Worm (Caenorhabditis elegans) whole organism, dauer: ENCODE data around the gene srh-166.

Source experiments
- unc-62 ChIP-seq: sonication (generic microtip); optimal IDR thresholded peaks from 2 replicates; lab custom pipeline; 2017; ENCODE audit warnings: missing biosample characterization, missing genetic modification reagents, missing genetic modification characterization

srh-166 gene

DNA sequence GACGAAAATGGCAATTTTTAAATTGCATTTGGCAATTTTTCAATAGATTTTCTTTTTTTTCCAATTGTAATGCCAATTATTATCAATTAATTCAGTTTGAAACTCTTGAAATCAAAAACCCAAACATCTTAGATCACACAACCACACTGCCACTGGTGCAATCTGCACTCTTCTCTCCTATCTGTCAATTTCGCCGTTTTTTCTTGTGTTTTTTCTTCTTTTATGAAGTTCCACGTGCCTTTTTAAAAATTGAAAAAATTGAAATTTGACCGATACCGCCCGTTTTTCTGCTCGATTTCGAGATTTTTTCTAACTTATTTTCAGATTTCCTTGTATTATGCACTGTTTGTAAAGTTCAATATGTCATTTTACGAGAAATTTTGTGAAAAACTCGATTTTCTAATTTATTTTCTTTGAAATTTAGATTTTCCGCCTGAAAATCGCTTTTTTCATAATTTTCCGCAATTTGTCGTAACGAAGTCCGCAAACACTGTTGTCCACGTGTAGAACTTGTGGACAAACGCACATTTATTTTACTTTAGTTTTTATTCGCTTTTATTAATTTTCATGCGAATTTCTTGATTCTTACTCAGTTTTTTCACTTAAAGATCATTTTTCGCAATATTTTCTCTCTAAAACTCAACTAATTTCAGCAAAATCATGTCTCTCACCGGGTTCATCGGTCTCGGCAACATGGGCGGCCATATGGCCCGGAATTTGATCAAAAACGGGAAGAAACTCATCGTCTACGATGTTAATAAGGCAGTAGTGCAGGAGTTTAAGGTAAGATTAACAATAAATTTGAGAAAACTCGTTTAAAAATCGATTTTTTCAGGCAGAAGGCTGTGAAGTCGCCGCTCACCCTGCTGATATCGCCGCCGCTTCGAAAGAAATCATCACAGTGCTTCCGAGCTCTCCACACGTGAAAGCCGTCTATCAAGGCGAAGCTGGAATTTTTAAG is 32.1 kb downstream of the srh-166 start, which contains the start of gene B0250.5:
TSS of gene B0250.5 (plus strand) at position 654 of the 961 bp plus-strand sequence.
- no peak for TF ChIP-seq unc-62 (GFP tag; lab: Kevin White, UChicago)

DNA sequence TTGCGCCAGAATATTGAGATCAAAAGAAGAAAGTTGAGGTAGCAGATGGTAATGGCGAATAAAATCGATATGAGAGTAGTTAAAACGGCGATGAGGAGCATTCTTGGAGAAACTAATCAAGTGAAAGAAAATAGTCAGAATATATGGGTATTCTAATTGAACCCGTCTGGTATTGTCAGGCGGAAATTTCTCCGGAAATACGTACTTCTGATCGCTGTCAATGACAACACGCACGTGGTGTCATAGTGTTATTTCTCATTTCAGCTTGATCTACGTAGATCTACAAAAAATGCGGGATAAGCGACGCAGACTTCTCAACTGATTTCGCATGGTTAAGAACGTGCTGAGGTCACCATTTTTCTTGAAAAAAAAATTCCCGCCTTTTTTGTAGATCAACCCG is 33.3 kb downstream of the srh-166 start, which contains the start of gene srbc-79:
TSS of gene srbc-79 (minus strand) at position 101 of the 400 bp plus-strand sequence.
- no peak for TF ChIP-seq unc-62 (GFP tag; lab: Kevin White, UChicago)

DNA sequence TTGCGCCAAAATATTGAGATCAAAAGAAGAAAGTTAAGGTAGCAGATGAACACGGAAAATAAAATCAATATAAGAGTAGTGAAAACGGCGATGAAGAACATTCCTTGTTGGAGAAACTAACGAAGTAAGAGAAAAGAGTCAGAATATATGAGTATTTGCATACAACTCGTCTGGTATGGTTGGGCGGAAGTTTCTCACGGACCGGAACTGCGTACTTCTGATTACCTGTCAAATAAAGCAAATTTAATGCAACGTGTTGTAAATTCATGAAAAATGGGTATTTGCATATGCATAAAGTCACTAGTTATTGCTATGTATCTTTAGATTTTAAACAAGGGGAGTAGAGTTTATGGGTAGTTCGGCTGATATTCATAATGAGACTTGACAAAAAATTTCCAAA is 36.6 kb downstream of the srh-166 start, which contains the start of gene srbc-78:
TSS of gene srbc-78 (minus strand) at position 101 of the 400 bp plus-strand sequence.
- TF ChIP-seq unc-62 (GFP tag; lab: Kevin White, UChicago) = no peak

ce11 chrV:20486549-20486948 is 39.1 kb downstream of the srh-166 start:
- TF ChIP-seq unc-62 (GFP tag; lab: Kevin White, UChicago) = no peak

DNA sequence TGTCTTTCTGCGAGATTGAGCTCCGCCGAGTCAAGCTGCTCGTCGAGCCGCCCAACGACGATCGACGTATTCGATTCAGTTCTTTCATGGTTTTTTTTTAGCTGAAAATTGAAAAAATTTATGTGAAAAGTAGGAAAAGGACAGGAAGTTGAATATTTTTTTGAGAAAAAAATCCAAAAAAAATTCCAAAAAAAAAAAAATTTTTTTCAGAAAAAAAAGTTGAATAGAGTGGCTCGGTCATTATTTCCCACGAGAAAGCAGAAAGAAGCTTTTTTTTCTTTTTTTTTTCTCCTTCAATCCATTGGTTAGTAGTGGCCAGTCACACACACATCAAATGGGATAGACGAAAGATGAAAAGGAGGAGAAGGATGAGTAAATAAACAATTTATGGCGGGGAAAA is 40.4 kb downstream of the srh-166 start, which contains the start of gene dhcr-7:
TSS of gene dhcr-7 (minus strand) at position 101 of the 400 bp plus-strand sequence.
- no peak for TF ChIP-seq unc-62 (GFP tag; lab: Kevin White, UChicago)

DNA sequence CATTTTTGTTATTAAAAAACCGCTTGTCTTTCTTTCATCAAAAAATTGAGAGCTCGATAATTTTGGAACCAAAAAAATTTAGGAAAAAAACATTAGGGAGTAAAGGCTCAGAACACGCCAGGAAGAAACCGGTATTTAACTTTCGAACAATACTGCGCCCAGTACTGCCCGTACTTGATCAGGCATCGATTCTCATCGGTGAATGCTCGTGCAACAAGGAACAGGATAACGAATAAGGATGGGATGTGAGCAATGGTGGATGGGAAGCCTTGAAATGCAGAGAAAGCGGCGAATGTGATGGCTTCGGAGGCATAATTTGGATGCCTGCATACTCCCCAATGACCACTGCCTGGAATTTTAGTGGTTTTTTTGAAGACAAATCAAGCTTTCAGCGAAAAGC is 44.9 kb downstream of the srh-166 start:
- TF ChIP-seq unc-62 (GFP tag; lab: Kevin White, UChicago) = no peak

DNA sequence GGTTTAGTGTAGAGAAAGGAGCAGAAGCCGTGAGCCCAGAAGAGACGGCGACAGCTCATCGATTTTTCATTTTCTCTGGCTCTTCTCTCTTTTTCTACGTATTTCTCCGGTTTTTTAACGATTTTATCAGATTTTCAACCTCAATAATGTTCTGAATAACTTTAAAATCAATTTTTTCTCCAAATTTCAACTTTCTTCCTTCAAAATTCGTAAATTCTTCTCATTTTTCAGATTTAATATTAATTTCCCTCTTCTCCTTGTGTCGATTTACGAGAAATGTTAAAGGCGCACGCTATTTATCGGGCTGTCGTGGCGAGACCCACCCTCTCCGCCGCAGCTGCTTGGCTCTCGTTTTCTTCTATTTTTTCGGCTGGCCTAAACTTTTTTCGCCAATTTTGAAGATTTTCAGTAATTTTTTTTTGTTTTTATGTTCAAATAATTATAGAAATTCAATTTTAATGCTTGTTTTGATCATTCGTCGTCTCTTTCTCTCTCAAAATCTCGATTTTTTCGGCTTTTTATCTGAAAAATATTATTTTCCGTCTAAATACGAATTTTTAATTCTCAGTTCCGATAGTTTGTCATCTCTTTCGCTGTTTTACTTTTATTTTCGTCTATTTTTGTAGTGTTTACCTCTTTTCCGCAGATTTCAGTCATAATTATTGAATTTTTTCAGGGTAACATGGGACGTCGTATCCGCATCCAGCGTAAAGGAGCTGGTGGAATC is 46.5 kb downstream of the srh-166 start, which contains the start of the genes calf-1 and rpl-2:
TSS of gene calf-1 (minus strand) at position 77 of the 727 bp plus-strand sequence.
TSS of gene rpl-2 (plus strand) at position 677 of the 727 bp plus-strand sequence.
- TF ChIP-seq unc-62 (GFP tag; lab: Kevin White, UChicago) = no peak

DNA sequence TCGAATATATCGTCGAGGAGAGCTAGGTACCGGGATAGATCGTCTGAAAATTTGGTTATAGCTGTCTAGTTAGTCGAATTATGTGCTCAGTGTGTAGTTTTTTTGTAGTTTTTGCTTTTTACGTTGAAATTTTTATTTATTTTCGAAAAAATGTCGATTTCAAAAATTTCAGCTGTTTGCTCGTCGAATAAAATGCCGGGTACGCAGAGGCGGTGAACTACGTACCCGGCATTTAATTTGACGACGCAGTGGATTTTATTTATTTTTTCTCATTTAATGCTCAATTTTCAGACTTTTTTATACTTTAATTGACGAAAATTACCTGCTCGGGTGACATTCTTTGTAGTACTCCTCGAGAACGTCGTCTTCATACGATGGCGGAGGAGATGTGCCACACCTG is 48.7 kb downstream of the srh-166 start:
- TF ChIP-seq unc-62 (GFP tag; lab: Kevin White, UChicago) = no peak

- no peak for TF ChIP-seq unc-62 (GFP tag; lab: Kevin White, UChicago)
Observed at ce11 chrV:20476514-20476913, 49.2 kb downstream of the srh-166 start.

DNA sequence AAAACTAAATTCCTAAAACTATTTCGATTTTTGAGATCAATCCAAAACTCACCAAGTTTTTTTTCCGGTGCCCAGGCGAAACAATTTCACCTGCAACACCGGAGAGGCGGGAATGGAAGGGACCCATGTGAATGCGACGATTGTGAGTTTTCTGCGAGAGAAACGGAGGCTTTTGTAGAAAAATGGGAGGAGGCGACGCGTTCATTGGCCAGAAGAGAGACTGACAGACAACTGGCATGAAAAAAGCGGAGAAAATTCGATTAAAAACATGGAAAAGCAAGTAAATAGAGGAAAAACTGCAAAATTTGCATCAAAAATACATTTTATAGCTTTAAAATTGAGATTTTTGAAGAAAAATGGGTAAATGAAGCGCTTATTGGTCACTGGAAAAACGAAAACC is 49.8 kb downstream of the srh-166 start, which contains the start of gene B0250.7:
TSS of gene B0250.7 (minus strand) at position 232 of the 400 bp plus-strand sequence.
- TF ChIP-seq unc-62 (GFP tag; lab: Kevin White, UChicago) = no peak

DNA sequence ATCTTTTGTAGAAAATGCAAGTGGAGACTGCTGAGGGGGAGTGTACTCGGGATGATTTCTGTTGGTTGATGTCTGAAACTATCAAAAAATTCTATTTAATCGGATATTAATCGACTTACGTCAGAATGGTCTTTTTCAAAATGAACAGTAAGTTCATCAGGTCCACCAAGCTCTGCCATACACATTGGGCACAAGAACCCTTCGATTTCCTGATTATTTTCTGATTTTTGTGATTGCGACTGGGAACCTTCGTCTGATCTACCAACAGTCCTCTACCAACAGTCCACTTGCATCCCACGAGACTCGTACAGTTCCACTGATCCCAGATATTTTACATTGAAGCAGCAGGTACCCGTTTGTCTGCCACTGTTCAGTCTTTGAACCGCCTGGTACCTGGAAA is 50.6 kb downstream of the srh-166 start:
- TF ChIP-seq unc-62 (GFP tag; lab: Kevin White, UChicago) = no peak
